Fruit fly (Drosophila melanogaster) whole organism, embryonic: ENCODE data around the gene CG32188.

Experiments used
- Bdp1 ChIP-seq: fragments of 200-800 bp; sonication (Bioruptor generic); optimal IDR thresholded peaks from 3 replicates; lab custom pipeline; 2016; ENCODE audit warnings: missing biosample characterization, missing genetic modification characterization
- CG10274 ChIP-seq: fragments of 200-800 bp; sonication (Bioruptor generic); optimal IDR thresholded peaks from 3 replicates; lab custom pipeline; 2017; ENCODE audit warnings: missing biosample characterization, mild to moderate bottlenecking, missing genetic modification characterization
- CG10959 ChIP-seq: fragments of 200-800 bp; sonication (Bioruptor generic); IDR thresholded peaks from 2 replicates; pipeline ENCODE4 v1.3.6; 2022; ENCODE audit warnings: missing biosample characterization, missing genetic modification characterization
- CG11093 ChIP-seq: fragments of 200-800 bp; sonication (Bioruptor generic); IDR thresholded peaks from 3 replicates; pipeline ENCODE4 v1.3.6; 2022; ENCODE audit warnings: missing biosample characterization, missing genetic modification characterization
- CG11695 ChIP-seq: fragments of 200-800 bp; sonication (Bioruptor generic); IDR thresholded peaks from 3 replicates; pipeline ENCODE4 v1.3.6; 2022; ENCODE audit warnings: missing biosample characterization, missing genetic modification characterization
- CG12236 ChIP-seq: fragments of 200-800 bp; sonication (Bioruptor generic); optimal IDR thresholded peaks from 2 replicates; lab custom pipeline; 2016; ENCODE audit warnings: missing biosample characterization, missing genetic modification characterization
- CG1233 ChIP-seq: fragments of 200-800 bp; sonication (Bioruptor generic); optimal IDR thresholded peaks from 4 replicates; lab custom pipeline; 2018; ENCODE audit warnings: missing biosample characterization, mild to moderate bottlenecking, missing genetic modification characterization
- CG12391 ChIP-seq: fragments of 200-800 bp; sonication (Bioruptor generic); optimal IDR thresholded peaks from 3 replicates; lab custom pipeline; 2018; ENCODE audit warnings: missing biosample characterization, mild to moderate bottlenecking, missing genetic modification characterization, moderate library complexity
- CG12744 ChIP-seq: fragments of 200-800 bp; sonication (Bioruptor generic); optimal IDR thresholded peaks from 2 replicates; lab custom pipeline; 2016; ENCODE audit warnings: missing biosample characterization, missing genetic modification characterization
- CG13424 ChIP-seq: fragments of 200-800 bp; sonication (Bioruptor generic); optimal IDR thresholded peaks from 2 replicates; lab custom pipeline; 2019; ENCODE audit warnings: missing biosample characterization, mild to moderate bottlenecking, missing genetic modification characterization, moderate library complexity
- CG17186 ChIP-seq: fragments of 200-800 bp; sonication (Bioruptor generic); optimal IDR thresholded peaks from 3 replicates; lab custom pipeline; 2017; ENCODE audit warnings: missing biosample characterization, missing genetic modification reagents, missing genetic modification characterization
- CG1792 ChIP-seq: fragments of 200-800 bp; sonication (Bioruptor generic); optimal IDR thresholded peaks from 2 replicates; lab custom pipeline; 2016; ENCODE audit warnings: missing biosample characterization, missing genetic modification characterization
- CG2116 ChIP-seq: fragments of 200-800 bp; sonication (Bioruptor generic); optimal IDR thresholded peaks from 3 replicates; lab custom pipeline; 2018; ENCODE audit warnings: missing biosample characterization, mild to moderate bottlenecking, missing genetic modification characterization
- CG2678 ChIP-seq: fragments of 200-800 bp; sonication (Bioruptor generic); optimal IDR thresholded peaks from 3 replicates; lab custom pipeline; 2019; ENCODE audit warnings: missing biosample characterization, mild to moderate bottlenecking, missing genetic modification characterization, moderate library complexity
- CG31365 ChIP-seq: fragments of 200-800 bp; sonication (Bioruptor generic); optimal IDR thresholded peaks from 2 replicates; lab custom pipeline; 2018; ENCODE audit warnings: missing biosample characterization, mild to moderate bottlenecking, missing genetic modification characterization
- CG3281 ChIP-seq: fragments of 200-800 bp; sonication (Bioruptor generic); optimal IDR thresholded peaks from 3 replicates; lab custom pipeline; 2017; ENCODE audit warnings: missing biosample characterization, mild to moderate bottlenecking, missing genetic modification characterization
- CG4617 ChIP-seq: fragments of 200-800 bp; sonication (Bioruptor generic); optimal IDR thresholded peaks from 3 replicates; lab custom pipeline; 2016; ENCODE audit warnings: missing biosample characterization, missing genetic modification characterization, borderline replicate concordance
- CG4707 ChIP-seq: fragments of 200-800 bp; sonication (Bioruptor generic); optimal IDR thresholded peaks from 2 replicates; lab custom pipeline; 2018; ENCODE audit warnings: missing biosample characterization, mild to moderate bottlenecking, missing genetic modification characterization, moderate library complexity
- CG5953 ChIP-seq: fragments of 200-800 bp; sonication (Bioruptor generic); IDR thresholded peaks from 2 replicates; pipeline ENCODE4 v1.3.6; 2022; ENCODE audit warnings: missing biosample characterization, missing genetic modification characterization
- CG6254 ChIP-seq: fragments of 200-800 bp; sonication (Bioruptor generic); optimal IDR thresholded peaks from 3 replicates; lab custom pipeline; 2017; ENCODE audit warnings: mild to moderate bottlenecking, missing biosample characterization, missing genetic modification reagents, missing genetic modification characterization
- CG6813 ChIP-seq: fragments of 200-800 bp; sonication (Bioruptor generic); optimal IDR thresholded peaks from 2 replicates; lab custom pipeline; 2017; ENCODE audit warnings: missing biosample characterization, missing genetic modification characterization, mild to moderate bottlenecking, moderate library complexity, missing genetic modification reagents
- CG8944 ChIP-seq: fragments of 200-800 bp; sonication (Bioruptor generic); optimal IDR thresholded peaks from 3 replicates; lab custom pipeline; 2016; ENCODE audit warnings: missing biosample characterization, missing genetic modification characterization
- Chrac-16 ChIP-seq: fragments of 200-800 bp; sonication (Bioruptor generic); optimal IDR thresholded peaks from 3 replicates; lab custom pipeline; 2016; ENCODE audit warnings: missing biosample characterization, missing genetic modification characterization
- E2f2 ChIP-seq: fragments of 200-800 bp; sonication (Bioruptor generic); IDR thresholded peaks from 2 replicates; pipeline ENCODE4 v1.3.6; 2022; ENCODE audit warnings: missing biosample characterization, missing genetic modification characterization
- Hmx ChIP-seq: fragments of 200-800 bp; sonication (Bioruptor generic); optimal IDR thresholded peaks from 2 replicates; lab custom pipeline; 2016; ENCODE audit warnings: missing biosample characterization, missing genetic modification characterization
- NK7.1 ChIP-seq: fragments of 200-800 bp; sonication (Bioruptor generic); optimal IDR thresholded peaks from 3 replicates; lab custom pipeline; 2016; ENCODE audit warnings: missing biosample characterization, missing genetic modification characterization
- Neu2 ChIP-seq: fragments of 200-800 bp; sonication (Bioruptor generic); optimal IDR thresholded peaks from 3 replicates; lab custom pipeline; 2016; ENCODE audit warnings: missing biosample characterization, missing genetic modification characterization, borderline replicate concordance
- Ptx1 ChIP-seq: fragments of 200-800 bp; sonication (Bioruptor generic); IDR thresholded peaks from 2 replicates; pipeline ENCODE4 v1.3.6; 2022; ENCODE audit warnings: missing biosample characterization, missing genetic modification characterization
- Sox102F ChIP-seq: fragments of 200-800 bp; sonication (Bioruptor generic); optimal IDR thresholded peaks from 2 replicates; lab custom pipeline; 2018; ENCODE audit warnings: missing biosample characterization, mild to moderate bottlenecking, missing genetic modification characterization, moderate library complexity
- Xbp1 ChIP-seq: fragments of 200-800 bp; sonication (Bioruptor generic); optimal IDR thresholded peaks from 3 replicates; lab custom pipeline; 2016; ENCODE audit warnings: missing biosample characterization, mild to moderate bottlenecking, missing genetic modification characterization
- aop ChIP-seq: fragments of 200-800 bp; sonication (Bioruptor generic); IDR thresholded peaks from 2 replicates; pipeline ENCODE4 v1.3.6; 2022; ENCODE audit warnings: missing biosample characterization, missing genetic modification characterization
- ash1 ChIP-seq: fragments of 200-800 bp; sonication (Bioruptor generic); optimal IDR thresholded peaks from 2 replicates; lab custom pipeline; 2018; ENCODE audit warnings: missing biosample characterization, mild to moderate bottlenecking, missing genetic modification characterization
- cas ChIP-seq: fragments of 200-800 bp; sonication (Bioruptor generic); IDR thresholded peaks from 2 replicates; pipeline ENCODE4 v1.3.6; 2022; ENCODE audit warnings: missing biosample characterization, missing genetic modification characterization
- crp ChIP-seq, 2 experiments: fragments of 200-800 bp; sonication (Bioruptor generic); optimal IDR thresholded peaks; 2 replicates in 1 of 2; 3 replicates in 1 of 2; lab custom pipeline; 2017; ENCODE audit warnings: missing biosample characterization in 2 of 2, missing genetic modification characterization in 2 of 2, mild to moderate bottlenecking in 1 of 2, moderate library complexity in 1 of 2
- eve ChIP-seq, 2 experiments: fragments of >200 bp; optimal IDR thresholded peaks; 2 replicates each; lab custom pipeline; 2017; ENCODE audit warnings: missing biosample characterization in 2 of 2, missing genetic modification characterization in 2 of 2
- gt ChIP-seq: fragments of 200-800 bp; sonication (Bioruptor generic); IDR thresholded peaks from 2 replicates; pipeline ENCODE4 v1.3.6; 2022; ENCODE audit warnings: missing biosample characterization, missing genetic modification characterization
- jing ChIP-seq: fragments of 200-800 bp; sonication (Bioruptor generic); optimal IDR thresholded peaks from 2 replicates; lab custom pipeline; 2018; ENCODE audit warnings: missing biosample characterization, mild to moderate bottlenecking, missing genetic modification characterization
- luna ChIP-seq: fragments of 200-800 bp; sonication (Bioruptor generic); optimal IDR thresholded peaks from 2 replicates; lab custom pipeline; 2016; ENCODE audit warnings: missing biosample characterization, missing genetic modification characterization
- pita ChIP-seq: fragments of 200-800 bp; sonication (Bioruptor generic); optimal IDR thresholded peaks from 2 replicates; lab custom pipeline; 2017; ENCODE audit warnings: missing biosample characterization, mild to moderate bottlenecking, missing genetic modification characterization
- repo ChIP-seq: fragments of 200-800 bp; sonication (Bioruptor generic); optimal IDR thresholded peaks from 2 replicates; lab custom pipeline; 2016; ENCODE audit warnings: missing biosample characterization, missing genetic modification characterization
- salm ChIP-seq: fragments of 200-800 bp; sonication (Bioruptor generic); optimal IDR thresholded peaks from 2 replicates; lab custom pipeline; 2018; ENCODE audit warnings: missing biosample characterization, mild to moderate bottlenecking, missing genetic modification characterization
- tup ChIP-seq: fragments of 200-800 bp; sonication (Bioruptor generic); optimal IDR thresholded peaks from 2 replicates; lab custom pipeline; 2016; ENCODE audit warnings: missing biosample characterization, mild to moderate bottlenecking, missing genetic modification characterization, moderate library complexity
- z ChIP-seq: fragments of 200-800 bp; sonication (Bioruptor generic); IDR thresholded peaks from 3 replicates; pipeline ENCODE4 v1.3.6; 2022; ENCODE audit warnings: missing biosample characterization, missing genetic modification characterization
- zfh1 ChIP-seq: fragments of 200-800 bp; sonication (Bioruptor generic); IDR thresholded peaks from 3 replicates; pipeline ENCODE4 v1.3.6; 2022; ENCODE audit warnings: missing biosample characterization, missing genetic modification characterization
- zfh2 ChIP-seq: fragments of 200-800 bp; sonication (Bioruptor generic); optimal IDR thresholded peaks from 2 replicates; lab custom pipeline; 2016; ENCODE audit warnings: missing biosample characterization, missing genetic modification characterization

Gene CG32188

DNA sequence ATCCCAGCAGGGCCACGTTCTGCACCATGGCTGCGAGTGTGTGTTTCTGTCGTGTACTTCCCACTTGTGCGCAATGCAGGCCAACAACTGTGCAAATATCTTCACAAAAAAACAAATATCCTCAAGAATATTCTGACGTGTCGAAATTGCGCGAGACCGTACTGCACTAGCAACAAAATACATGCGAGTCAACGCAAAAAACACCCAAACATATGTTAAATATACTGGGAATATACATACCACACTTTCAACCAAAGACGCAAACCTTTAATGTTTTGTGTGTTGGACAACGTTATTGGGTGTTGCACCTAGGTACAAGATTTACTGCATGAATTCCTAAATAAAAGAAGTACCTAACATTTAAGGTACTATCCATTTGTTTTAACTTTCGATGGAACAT is 31.3 kb downstream of the CG32188 start, which contains the start of gene NUCB1 (continued):
- TF ChIP-seq jing (GFP tag; lab: Kevin White, UChicago) = no peak
- TF ChIP-seq CG2116 (GFP tag; lab: Kevin White, UChicago) = peak; percentile 56
- no peak for TF ChIP-seq salm (tag; lab: Kevin White, UChicago)
- TF ChIP-seq tup (GFP tag; lab: Kevin White, UChicago) = peak; percentile 27
- TF ChIP-seq CG12236 (GFP tag; lab: Kevin White, UChicago) = no peak
- TF ChIP-seq Bdp1 (GFP tag; lab: Kevin White, UChicago) = peak; percentile 14
- no peak for TF ChIP-seq Neu2 (GFP tag; lab: Kevin White, UChicago)
- no peak for TF ChIP-seq CG11695 (GFP tag; lab: Robert Waterston, UW)
- TF ChIP-seq CG1792 (GFP tag; lab: Kevin White, UChicago) = no peak
- no peak for TF ChIP-seq CG10959 (GFP tag; lab: Robert Waterston, UW)
- TF ChIP-seq repo = peak; percentile 2
- peak; percentile 47 for TF ChIP-seq CG12744 (GFP tag; lab: Kevin White, UChicago)
- TF ChIP-seq CG17186 (GFP tag; lab: Kevin White, UChicago) = peak; percentile 79
- TF ChIP-seq E2f2 (GFP tag; lab: Robert Waterston, UW) = peak; percentile 24; the same call in 1 of the 2 replicates
- no peak for TF ChIP-seq Hmx (GFP tag; lab: Kevin White, UChicago)
- no peak for TF ChIP-seq CG10274 (GFP tag; lab: Kevin White, UChicago)
- peak; percentile 59 for TF ChIP-seq CG12391
- TF ChIP-seq CG2678 (tag; lab: Kevin White, UChicago) = no peak
- TF ChIP-seq crp (GFP tag; optimal IDR thresholded peaks at IDR 0.05; lab: Kevin White, UChicago) = peak in 1 of 2 experiments; percentile 87
- peak; percentile 94 for TF ChIP-seq CG4617
- TF ChIP-seq NK7.1 (GFP tag; lab: Kevin White, UChicago) = no peak
- 0 out of 3 replicates have a peak, but pooled peaks have one; percentile 13 for TF ChIP-seq zfh1 (GFP tag; lab: Robert Waterston, UW)
- TF ChIP-seq CG3281 (GFP tag; lab: Kevin White, UChicago) = peak; percentile 39
- no peak for TF ChIP-seq CG11093 (GFP tag; lab: Robert Waterston, UW)
- TF ChIP-seq cas (GFP tag; lab: Robert Waterston, UW) = no peak
- TF ChIP-seq CG4707 (GFP tag; lab: Kevin White, UChicago) = no peak
- peak; percentile 72 for TF ChIP-seq pita (GFP tag; lab: Kevin White, UChicago)
- no peak for TF ChIP-seq CG13424 (tag; lab: Kevin White, UChicago)
- peak; percentile 8 for TF ChIP-seq CG1233 (GFP tag; lab: Kevin White, UChicago)
- TF ChIP-seq CG6813 (GFP tag; lab: Kevin White, UChicago) = peak; percentile 16

dm6 chr3L:17797494-17797893 is 35.9 kb downstream of the CG32188 start, which contains the start of gene CG42816:
Gene CG42816 (minus strand): TSS chr3L:17797594.
- TF ChIP-seq zfh2 (GFP tag; lab: Kevin White, UChicago) (no peak), ash1 (GFP tag; lab: Kevin White, UChicago) (no peak), Xbp1 (GFP tag; lab: Kevin White, UChicago) (no peak), z (GFP tag; lab: Robert Waterston, UW) (no peak), CG5953 (GFP tag; lab: Robert Waterston, UW) (no peak), luna (no peak), aop (GFP tag; lab: Robert Waterston, UW) (no peak), Ptx1 (no peak), Sox102F (GFP tag; lab: Kevin White, UChicago) (no peak), Chrac-16 (GFP tag; lab: Kevin White, UChicago) (no peak), CG6254 (GFP tag; lab: Kevin White, UChicago) (no peak), CG31365 (tag; lab: Kevin White, UChicago) (no peak), CG8944 (GFP tag; lab: Kevin White, UChicago) (no peak), eve (GFP tag; optimal IDR thresholded peaks at IDR 0.05; lab: Kevin White, UChicago) (no peak), gt (GFP tag; lab: Robert Waterston, UW) (no peak)
